Worm (Caenorhabditis elegans) whole organism, L3 larva: ENCODE results near the gene K11D12.14.

Experiments
- ceh-28 ChIP-seq: fragments of 150-350 bp; optimal IDR thresholded peaks from 2 replicates; lab custom pipeline; 2014; ENCODE audit warnings: missing biosample characterization, missing genetic modification reagents, missing genetic modification characterization
- daf-12 ChIP-seq: fragments of 150-350 bp; optimal IDR thresholded peaks from 2 replicates; lab custom pipeline; 2014; ENCODE audit warnings: missing biosample characterization, missing genetic modification reagents, missing genetic modification characterization
- ztf-4 ChIP-seq: fragments of 150-350 bp; optimal IDR thresholded peaks from 2 replicates; lab custom pipeline; 2014; ENCODE audit warnings: missing biosample characterization, missing genetic modification characterization

ce11 chrV:5072082-5072481 lies 22.6 kb downstream of the K11D12.14 start, which contains the start of gene Y58A7A.2:
- TF ChIP-seq ztf-4: no peak
- no peak for TF ChIP-seq ceh-28 (tag; lab: Kevin White, UChicago)
- no peak for TF ChIP-seq daf-12
